Worm (Caenorhabditis elegans): Measurements from ENCODE around the gene F52H3.11.
"Not testable (repeated sequence)": the region's sequence is repeated elsewhere in the genome, so short reads cannot be mapped to it uniquely, and the experiment has no call there.

DNA sequence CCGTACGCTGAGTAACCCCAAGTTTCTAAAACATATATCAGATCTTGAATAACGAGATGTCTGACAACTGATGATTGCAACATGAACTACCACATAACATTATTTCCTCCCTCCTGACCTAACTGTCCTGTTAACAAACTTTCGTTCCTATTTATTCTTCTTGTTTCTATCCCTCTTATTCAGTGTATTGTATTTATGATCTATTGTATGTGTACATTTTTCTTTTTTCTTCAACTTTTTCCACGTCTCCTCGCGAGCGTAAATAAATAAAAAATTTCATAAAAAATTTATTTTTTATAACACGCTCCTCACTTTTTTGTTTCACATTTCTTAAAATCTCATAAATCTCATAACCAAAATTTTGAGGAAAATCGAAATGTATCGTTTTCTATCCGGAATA, 38.7 kb downstream of the F52H3.11 start, which contains the start of gene ZK892.4:
- TF ChIP-seq pqm-1 (tag; optimal IDR thresholded peaks at IDR 0.05); unc-42 (tag; optimal IDR thresholded peaks at IDR 0.05); pha-4 (tag; optimal IDR thresholded peaks at IDR 0.05); fkh-6 (tag; optimal IDR thresholded peaks at IDR 0.05); nfya-1 (tag; optimal IDR thresholded peaks at IDR 0.05); hlh-8 (tag; optimal IDR thresholded peaks at IDR 0.05); ama-1 (optimal IDR thresholded peaks at IDR 0.05); F13H6.1 (tag; optimal IDR thresholded peaks at IDR 0.05); nhr-11 (tag; optimal IDR thresholded peaks at IDR 0.05): not testable (repeated sequence)

Data from whole organism, late embryonic.